Fruit fly (Drosophila melanogaster) whole organism, embryonic: ENCODE data around the gene CG32984.

Experiments used
- Ada2b ChIP-seq: fragments of 200-800 bp; sonication (Bioruptor generic); IDR thresholded peaks from 2 replicates; pipeline ENCODE4 v1.3.6; 2022; ENCODE audit warnings: missing biosample characterization, missing genetic modification characterization
- B-H1 ChIP-seq: fragments of 200-800 bp; sonication (Bioruptor generic); IDR thresholded peaks from 3 replicates; pipeline ENCODE4 v1.3.6; 2022; ENCODE audit warnings: missing biosample characterization, missing genetic modification characterization
- Bgb ChIP-seq: fragments of 200-800 bp; sonication (Bioruptor generic); IDR thresholded peaks from 2 replicates; pipeline ENCODE4 v1.3.6; 2022; ENCODE audit warnings: missing biosample characterization, missing genetic modification characterization; ENCODE audit not compliant: partially characterized antibody
- CG11093 ChIP-seq: fragments of 200-800 bp; sonication (Bioruptor generic); IDR thresholded peaks from 3 replicates; pipeline ENCODE4 v1.3.6; 2022; ENCODE audit warnings: missing biosample characterization, missing genetic modification characterization
- CG11504 ChIP-seq: fragments of 200-800 bp; sonication (Bioruptor generic); optimal IDR thresholded peaks from 3 replicates; lab custom pipeline; 2019; ENCODE audit warnings: missing biosample characterization, mild to moderate bottlenecking, missing genetic modification characterization, moderate library complexity
- CG12391 ChIP-seq: fragments of 200-800 bp; sonication (Bioruptor generic); optimal IDR thresholded peaks from 3 replicates; lab custom pipeline; 2018; ENCODE audit warnings: missing biosample characterization, mild to moderate bottlenecking, missing genetic modification characterization, moderate library complexity
- CG14014 ChIP-seq: fragments of 200-800 bp; sonication (Bioruptor generic); IDR thresholded peaks from 2 replicates; pipeline ENCODE4 v1.3.6; 2022; ENCODE audit warnings: missing biosample characterization, missing genetic modification characterization
- CG14860 ChIP-seq: fragments of 200-800 bp; sonication (Bioruptor generic); IDR thresholded peaks from 3 replicates; pipeline ENCODE4 v1.3.6; 2022; ENCODE audit warnings: missing biosample characterization, missing genetic modification characterization; ENCODE audit not compliant: partially characterized antibody
- CG14965 ChIP-seq: fragments of 200-800 bp; sonication (Bioruptor generic); optimal IDR thresholded peaks from 2 replicates; lab custom pipeline; 2016; ENCODE audit warnings: missing biosample characterization, missing genetic modification characterization, borderline replicate concordance
- CG15011 ChIP-seq: fragments of 200-800 bp; sonication (Bioruptor generic); optimal IDR thresholded peaks from 3 replicates; lab custom pipeline; 2018; ENCODE audit warnings: missing biosample characterization, mild to moderate bottlenecking, missing genetic modification characterization
- CG1603 ChIP-seq: fragments of 200-800 bp; sonication (Bioruptor generic); optimal IDR thresholded peaks from 2 replicates; lab custom pipeline; 2019; ENCODE audit warnings: missing biosample characterization, mild to moderate bottlenecking, missing genetic modification characterization, moderate library complexity
- CG18262 ChIP-seq: fragments of 200-800 bp; optimal IDR thresholded peaks from 3 replicates; lab custom pipeline; 2019; ENCODE audit warnings: missing biosample characterization, mild to moderate bottlenecking, missing genetic modification characterization, moderate library complexity
- CG2120 ChIP-seq: fragments of 200-800 bp; sonication (Bioruptor generic); optimal IDR thresholded peaks from 3 replicates; lab custom pipeline; 2016; ENCODE audit warnings: missing biosample characterization, missing genetic modification characterization
- CG2129 ChIP-seq: fragments of 200-800 bp; sonication (Bioruptor generic); IDR thresholded peaks from 2 replicates; pipeline ENCODE4 v1.3.6; 2022; ENCODE audit warnings: missing biosample characterization, missing genetic modification characterization; ENCODE audit not compliant: partially characterized antibody
- CG30020 ChIP-seq: fragments of 200-800 bp; optimal IDR thresholded peaks from 2 replicates; lab custom pipeline; 2019; ENCODE audit warnings: missing biosample characterization, mild to moderate bottlenecking, missing genetic modification characterization, moderate library complexity
- CG4328 ChIP-seq: fragments of 200-800 bp; sonication (Bioruptor generic); optimal IDR thresholded peaks from 3 replicates; lab custom pipeline; 2017; ENCODE audit warnings: missing biosample characterization, missing genetic modification reagents, missing genetic modification characterization
- CG6254 ChIP-seq: fragments of 200-800 bp; sonication (Bioruptor generic); optimal IDR thresholded peaks from 3 replicates; lab custom pipeline; 2017; ENCODE audit warnings: mild to moderate bottlenecking, missing biosample characterization, missing genetic modification reagents, missing genetic modification characterization
- CG6654 ChIP-seq: fragments of 200-800 bp; sonication (Bioruptor generic); optimal IDR thresholded peaks from 2 replicates; lab custom pipeline; 2017; ENCODE audit warnings: missing biosample characterization, mild to moderate bottlenecking, missing genetic modification characterization
- CG7357 ChIP-seq: fragments of 200-800 bp; sonication (Bioruptor generic); IDR thresholded peaks from 3 replicates; pipeline ENCODE4 v1.3.6; 2022; ENCODE audit warnings: missing biosample characterization, missing genetic modification characterization
- CG8388 ChIP-seq: fragments of 200-800 bp; sonication (Bioruptor generic); optimal IDR thresholded peaks from 2 replicates; lab custom pipeline; 2019; ENCODE audit warnings: missing biosample characterization, mild to moderate bottlenecking, missing genetic modification characterization, moderate library complexity
- D19B ChIP-seq: fragments of 200-800 bp; sonication (Bioruptor generic); optimal IDR thresholded peaks from 2 replicates; lab custom pipeline; 2017; ENCODE audit warnings: missing biosample characterization, mild to moderate bottlenecking, missing genetic modification characterization
- Dbx ChIP-seq: fragments of 200-800 bp; sonication (Bioruptor generic); IDR thresholded peaks from 3 replicates; pipeline ENCODE4 v1.3.6; 2022; ENCODE audit warnings: missing biosample characterization, missing genetic modification characterization
- Deaf1 ChIP-seq: fragments of 200-800 bp; optimal IDR thresholded peaks from 3 replicates; lab custom pipeline; 2019; ENCODE audit warnings: missing biosample characterization, mild to moderate bottlenecking, missing genetic modification characterization, moderate library complexity
- Dref ChIP-seq: fragments of 200-800 bp; sonication (Bioruptor generic); IDR thresholded peaks from 2 replicates; pipeline ENCODE4 v1.3.6; 2022; ENCODE audit warnings: missing biosample characterization, missing genetic modification characterization
- Gug ChIP-seq: fragments of 200-800 bp; sonication (Bioruptor generic); IDR thresholded peaks from 4 replicates; pipeline ENCODE4 v1.3.6; 2022; ENCODE audit warnings: missing biosample characterization, missing genetic modification characterization
- HmgD ChIP-seq: fragments of 200-800 bp; sonication (Bioruptor generic); optimal IDR thresholded peaks from 3 replicates; lab custom pipeline; 2016; ENCODE audit warnings: missing biosample characterization, missing genetic modification characterization
- Nf-YB ChIP-seq: fragments of 200-800 bp; sonication (Bioruptor generic); optimal IDR thresholded peaks from 3 replicates; lab custom pipeline; 2019; ENCODE audit warnings: missing biosample characterization, mild to moderate bottlenecking, missing genetic modification characterization, moderate library complexity
- Six4 ChIP-seq: fragments of 200-800 bp; sonication (Bioruptor generic); optimal IDR thresholded peaks from 2 replicates; lab custom pipeline; 2016; ENCODE audit warnings: missing biosample characterization, missing genetic modification characterization
- Trl ChIP-seq, 3 experiments: fragments of >200 bp in 2 of 3; fragments of 200-800 bp in 1 of 3; sonication (Bioruptor generic) in 1 of 3; optimal IDR thresholded peaks; 2 replicates in 1 of 3; 3 replicates in 2 of 3; lab custom pipeline; 2016 to 2017; ENCODE audit warnings: missing biosample characterization in 1 of 3, missing genetic modification characterization in 1 of 3
- Vsx1 ChIP-seq: fragments of 200-800 bp; sonication (Bioruptor generic); optimal IDR thresholded peaks from 2 replicates; lab custom pipeline; 2017; ENCODE audit warnings: missing biosample characterization, mild to moderate bottlenecking, missing genetic modification characterization, missing genetic modification reagents
- YL-1 ChIP-seq: fragments of 200-800 bp; sonication (Bioruptor generic); optimal IDR thresholded peaks from 3 replicates; lab custom pipeline; 2017; ENCODE audit warnings: missing biosample characterization, mild to moderate bottlenecking, missing genetic modification characterization
- bbx ChIP-seq: fragments of 200-800 bp; sonication (Bioruptor generic); IDR thresholded peaks from 2 replicates; pipeline ENCODE4 v1.3.6; 2022; ENCODE audit warnings: missing biosample characterization, missing genetic modification characterization; ENCODE audit not compliant: partially characterized antibody
- bcd ChIP-seq: fragments of 200-800 bp; sonication (Bioruptor generic); optimal IDR thresholded peaks from 2 replicates; lab custom pipeline; 2017; ENCODE audit warnings: missing biosample characterization, mild to moderate bottlenecking, missing genetic modification characterization
- cas ChIP-seq: fragments of 200-800 bp; sonication (Bioruptor generic); IDR thresholded peaks from 2 replicates; pipeline ENCODE4 v1.3.6; 2022; ENCODE audit warnings: missing biosample characterization, missing genetic modification characterization
- crol ChIP-seq: fragments of 200-800 bp; sonication (Bioruptor generic); IDR thresholded peaks from 2 replicates; pipeline ENCODE4 v1.3.6; 2022; ENCODE audit warnings: missing biosample characterization, missing genetic modification characterization
- da ChIP-seq: fragments of 200-800 bp; sonication (Bioruptor generic); optimal IDR thresholded peaks from 2 replicates; lab custom pipeline; 2016; ENCODE audit warnings: missing biosample characterization, missing genetic modification characterization
- dmrt11E ChIP-seq: fragments of 200-800 bp; sonication (Bioruptor generic); optimal IDR thresholded peaks from 3 replicates; lab custom pipeline; 2018; ENCODE audit warnings: missing biosample characterization, mild to moderate bottlenecking, missing genetic modification characterization, moderate library complexity
- en ChIP-seq: fragments of 200-800 bp; sonication (Bioruptor generic); optimal IDR thresholded peaks from 2 replicates; lab custom pipeline; 2016; ENCODE audit warnings: missing biosample characterization, missing genetic modification characterization
- ewg ChIP-seq: fragments of 200-800 bp; sonication (Bioruptor generic); optimal IDR thresholded peaks from 3 replicates; lab custom pipeline; 2017; ENCODE audit warnings: mild to moderate bottlenecking, missing biosample characterization, missing genetic modification reagents, missing genetic modification characterization
- grn ChIP-seq: fragments of 200-800 bp; sonication (Bioruptor generic); optimal IDR thresholded peaks from 3 replicates; lab custom pipeline; 2017; ENCODE audit warnings: missing biosample characterization, missing genetic modification characterization
- her ChIP-seq: fragments of 200-800 bp; sonication (Bioruptor generic); optimal IDR thresholded peaks from 2 replicates; lab custom pipeline; 2016; ENCODE audit warnings: missing biosample characterization, missing genetic modification characterization
- kay ChIP-seq: fragments of 200-800 bp; sonication (Bioruptor generic); optimal IDR thresholded peaks from 2 replicates; lab custom pipeline; 2016; ENCODE audit warnings: missing biosample characterization, missing genetic modification characterization
- lilli ChIP-seq: fragments of 200-800 bp; sonication (Bioruptor generic); optimal IDR thresholded peaks from 3 replicates; lab custom pipeline; 2016; ENCODE audit warnings: missing biosample characterization, missing genetic modification characterization
- lola ChIP-seq, 3 experiments: fragments of >200 bp in 2 of 3; fragments of 200-800 bp in 1 of 3; sonication (Bioruptor generic) in 1 of 3; optimal IDR thresholded peaks; 2 replicates each; lab custom pipeline; 2017 to 2019; ENCODE audit warnings: missing biosample characterization in 3 of 3, missing genetic modification characterization in 3 of 3, mild to moderate bottlenecking in 1 of 3, moderate library complexity in 1 of 3
- pnt ChIP-seq: fragments of 200-800 bp; sonication (Bioruptor generic); optimal IDR thresholded peaks from 3 replicates; lab custom pipeline; 2016; ENCODE audit warnings: missing biosample characterization, missing genetic modification characterization
- pum ChIP-seq: fragments of 200-800 bp; sonication (Bioruptor generic); optimal IDR thresholded peaks from 2 replicates; lab custom pipeline; 2016; ENCODE audit warnings: missing biosample characterization, missing genetic modification characterization
- sisA ChIP-seq: fragments of 200-800 bp; sonication (Bioruptor generic); IDR thresholded peaks from 2 replicates; pipeline ENCODE4 v1.3.6; 2022; ENCODE audit warnings: missing biosample characterization, missing genetic modification characterization
- sqz ChIP-seq: fragments of 200-800 bp; sonication (Bioruptor generic); optimal IDR thresholded peaks from 3 replicates; lab custom pipeline; 2018; ENCODE audit warnings: missing biosample characterization, mild to moderate bottlenecking, missing genetic modification characterization

The CG32984 gene

dm6 chr2L:8984614-8985318 lies 20.0 kb downstream of the CG32984 start, which contains the start of gene CG13101 (continued):
- TF ChIP-seq Six4 (GFP tag; lab: Kevin White, UChicago) (peak; percentile 83), CG15011 (GFP tag; lab: Kevin White, UChicago) (peak; percentile 82), HmgD (GFP tag; lab: Kevin White, UChicago) (no peak), D19B (GFP tag; lab: Kevin White, UChicago) (peak; percentile 77), CG4328 (peak; percentile 24), Deaf1 (peak; percentile 82), YL-1 (GFP tag; lab: Kevin White, UChicago) (peak; percentile 61), sqz (GFP tag; lab: Kevin White, UChicago) (peak; percentile 92), en (GFP tag; lab: Kevin White, UChicago) (peak; percentile 68), Ada2b (GFP tag; lab: Robert Waterston, UW) (peak; percentile 94), CG2129 (GFP tag; lab: Robert Waterston, UW) (no peak), CG12391 (tag; lab: Kevin White, UChicago) (peak; percentile 96), Bgb (GFP tag; lab: Robert Waterston, UW) (no peak), CG6654 (GFP tag; lab: Kevin White, UChicago) (peak; percentile 20), crol (peak; percentile 72), CG7357 (GFP tag; lab: Robert Waterston, UW) (peak; percentile 83; the same call in 2 of the 3 replicates), Dref (GFP tag; lab: Robert Waterston, UW) (no peak), Gug (GFP tag; lab: Robert Waterston, UW) (peak; percentile 67; the same call in 3 of the 4 replicates), sisA (GFP tag; lab: Robert Waterston, UW) (peak; percentile 89), CG14860 (GFP tag; lab: Robert Waterston, UW) (no peak), cas (GFP tag; lab: Robert Waterston, UW) (peak; percentile 80), pnt (GFP tag; lab: Kevin White, UChicago) (peak; percentile 58), CG14965 (GFP tag; lab: Kevin White, UChicago) (no peak), bbx (GFP tag; lab: Robert Waterston, UW) (no peak), bcd (GFP tag; lab: Kevin White, UChicago) (peak; percentile 92), CG8388 (peak; percentile 94), lilli (GFP tag; lab: Kevin White, UChicago) (peak; percentile 93), dmrt11E (peak; percentile 91), CG1603 (peak; percentile 81), lola (GFP tag; optimal IDR thresholded peaks at IDR 0.05; lab: Kevin White, UChicago) (peak in 1 of 3 experiments; percentile 93), CG11093 (GFP tag; lab: Robert Waterston, UW) (peak; percentile 84), CG11504 (tag; lab: Kevin White, UChicago) (peak; percentile 91), grn (GFP tag; lab: Kevin White, UChicago) (peak; percentile 54), ewg (GFP tag; lab: Kevin White, UChicago) (peak; percentile 78), Dbx (peak; percentile 95), B-H1 (GFP tag; lab: Robert Waterston, UW) (peak; percentile 91), CG14014 (GFP tag; lab: Robert Waterston, UW) (peak; percentile 94), her (GFP tag; lab: Kevin White, UChicago) (peak; percentile 66), Nf-YB (peak; percentile 83), pum (peak; percentile 85), da (GFP tag; lab: Kevin White, UChicago) (peak; percentile 50), CG2120 (GFP tag; lab: Kevin White, UChicago) (peak; percentile 93), kay (GFP tag; lab: Kevin White, UChicago) (peak; percentile 77), CG30020 (tag; lab: Kevin White, UChicago) (peak; percentile 61), CG18262 (tag; lab: Kevin White, UChicago) (peak; percentile 94), Trl (optimal IDR thresholded peaks at IDR 0.05; lab: Kevin White, UChicago) (peak; percentile 56 to 62), Trl (GFP tag; optimal IDR thresholded peaks at IDR 0.05; lab: Kevin White, UChicago) (peak; percentile 88), CG6254 (GFP tag; lab: Kevin White, UChicago) (peak; percentile 88), Vsx1 (peak; percentile 85)
